Worm (Caenorhabditis elegans): ENCODE data around the gene C32A9.1.

- TF ChIP-seq eor-1 (tag; optimal IDR thresholded peaks at IDR 0.05) (no peak), tbx-2 (tag; optimal IDR thresholded peaks at IDR 0.05) (no peak), jun-1 (tag; optimal IDR thresholded peaks at IDR 0.05) (no peak), ceh-28 (tag; optimal IDR thresholded peaks at IDR 0.05) (no peak), ztf-11 (tag; optimal IDR thresholded peaks at IDR 0.05) (no peak), ceh-82 (tag; optimal IDR thresholded peaks at IDR 0.05) (no peak), unc-62 (GFP tag; optimal IDR thresholded peaks at IDR 0.05) (no peak), zag-1 (tag; optimal IDR thresholded peaks at IDR 0.05) (no peak), fkh-2 (tag; optimal IDR thresholded peaks at IDR 0.05) (no peak), nhr-12 (tag; optimal IDR thresholded peaks at IDR 0.05) (no peak), fos-1 (tag; optimal IDR thresholded peaks at IDR 0.05) (no peak), ama-1 (optimal IDR thresholded peaks at IDR 0.05) (no peak), skn-1 (tag; optimal IDR thresholded peaks at IDR 0.05) (no peak), unc-39 (tag; optimal IDR thresholded peaks at IDR 0.05) (no peak)
Observed at ce11 chrX:10216344-10216743, 43.6 kb downstream of the C32A9.1 start.

Data from whole organism, L3 larva.